Fruit fly (Drosophila melanogaster) whole organism, embryonic: Measurements from ENCODE around the gene Vps29.

ENCODE experiments used
- Asciz ChIP-seq: fragments of 200-800 bp; sonication (Bioruptor generic); optimal IDR thresholded peaks from 2 replicates; lab custom pipeline; 2017; ENCODE audit warnings: missing biosample characterization, mild to moderate bottlenecking, missing genetic modification characterization, missing genetic modification reagents
- BEAF-32 ChIP-seq: fragments of 200-800 bp; sonication (Bioruptor generic); optimal IDR thresholded peaks from 3 replicates; lab custom pipeline; 2017; ENCODE audit warnings: missing biosample characterization, missing genetic modification characterization, mild to moderate bottlenecking, moderate library complexity, missing genetic modification reagents
- CG11695 ChIP-seq: fragments of 200-800 bp; sonication (Bioruptor generic); IDR thresholded peaks from 3 replicates; pipeline ENCODE4 v1.3.6; 2022; ENCODE audit warnings: missing biosample characterization, missing genetic modification characterization
- CG12391 ChIP-seq: fragments of 200-800 bp; sonication (Bioruptor generic); optimal IDR thresholded peaks from 3 replicates; lab custom pipeline; 2018; ENCODE audit warnings: missing biosample characterization, mild to moderate bottlenecking, missing genetic modification characterization, moderate library complexity
- CG14014 ChIP-seq: fragments of 200-800 bp; sonication (Bioruptor generic); IDR thresholded peaks from 2 replicates; pipeline ENCODE4 v1.3.6; 2022; ENCODE audit warnings: missing biosample characterization, missing genetic modification characterization
- CG14441 ChIP-seq: fragments of 200-800 bp; sonication (Bioruptor generic); IDR thresholded peaks from 2 replicates; pipeline ENCODE4 v1.3.6; 2022; ENCODE audit warnings: missing biosample characterization, missing genetic modification characterization
- CG15269 ChIP-seq: fragments of 200-800 bp; sonication (Bioruptor generic); optimal IDR thresholded peaks from 2 replicates; lab custom pipeline; 2018; ENCODE audit warnings: missing biosample characterization, mild to moderate bottlenecking, missing genetic modification characterization, moderate library complexity
- CG15696 ChIP-seq: fragments of 200-800 bp; sonication (Bioruptor generic); optimal IDR thresholded peaks from 2 replicates; lab custom pipeline; 2019; ENCODE audit warnings: missing biosample characterization, mild to moderate bottlenecking, missing genetic modification characterization, moderate library complexity
- CG16779 ChIP-seq: fragments of 200-800 bp; sonication (Bioruptor generic); IDR thresholded peaks from 2 replicates; pipeline ENCODE4 v1.3.6; 2022; ENCODE audit warnings: missing biosample characterization, missing genetic modification characterization
- CG16863 ChIP-seq: fragments of 200-800 bp; sonication (Bioruptor generic); optimal IDR thresholded peaks from 3 replicates; lab custom pipeline; 2016; ENCODE audit warnings: missing biosample characterization, missing genetic modification characterization
- CG17328 ChIP-seq: fragments of 200-800 bp; sonication (Bioruptor generic); IDR thresholded peaks from 2 replicates; pipeline ENCODE4 v1.3.6; 2022; ENCODE audit warnings: missing biosample characterization, missing genetic modification characterization
- CG17829 ChIP-seq: fragments of 200-800 bp; optimal IDR thresholded peaks from 2 replicates; lab custom pipeline; 2019; ENCODE audit warnings: missing biosample characterization, mild to moderate bottlenecking, missing genetic modification characterization, moderate library complexity
- CG2129 ChIP-seq: fragments of 200-800 bp; sonication (Bioruptor generic); IDR thresholded peaks from 2 replicates; pipeline ENCODE4 v1.3.6; 2022; ENCODE audit warnings: missing biosample characterization, missing genetic modification characterization; ENCODE audit not compliant: partially characterized antibody
- CG2678 ChIP-seq: fragments of 200-800 bp; sonication (Bioruptor generic); optimal IDR thresholded peaks from 3 replicates; lab custom pipeline; 2019; ENCODE audit warnings: missing biosample characterization, mild to moderate bottlenecking, missing genetic modification characterization, moderate library complexity
- CG2712 ChIP-seq: fragments of 200-800 bp; optimal IDR thresholded peaks from 3 replicates; lab custom pipeline; 2019; ENCODE audit warnings: missing biosample characterization, mild to moderate bottlenecking, missing genetic modification characterization, moderate library complexity
- CG2875 ChIP-seq: fragments of 200-800 bp; sonication (Bioruptor generic); optimal IDR thresholded peaks from 2 replicates; lab custom pipeline; 2017; ENCODE audit warnings: missing biosample characterization, mild to moderate bottlenecking, missing genetic modification characterization, missing genetic modification reagents
- CG31224 ChIP-seq: fragments of 200-800 bp; sonication (Bioruptor generic); IDR thresholded peaks from 2 replicates; pipeline ENCODE4 v1.3.6; 2022; ENCODE audit warnings: missing biosample characterization, missing genetic modification characterization
- CG32532 ChIP-seq: fragments of 200-800 bp; sonication (Bioruptor generic); IDR thresholded peaks from 2 replicates; pipeline ENCODE4 v1.3.6; 2022; ENCODE audit warnings: missing biosample characterization, missing genetic modification characterization
- CG34376 ChIP-seq: fragments of 200-800 bp; sonication (Bioruptor generic); optimal IDR thresholded peaks from 2 replicates; lab custom pipeline; 2018; ENCODE audit warnings: missing biosample characterization, mild to moderate bottlenecking, missing genetic modification characterization
- CG4360 ChIP-seq: fragments of 200-800 bp; sonication (Bioruptor generic); IDR thresholded peaks from 2 replicates; pipeline ENCODE4 v1.3.6; 2022; ENCODE audit warnings: missing biosample characterization, missing genetic modification characterization
- CG7928 ChIP-seq: fragments of 200-800 bp; sonication (Bioruptor generic); optimal IDR thresholded peaks from 2 replicates; lab custom pipeline; 2017; ENCODE audit warnings: missing biosample characterization, mild to moderate bottlenecking, missing genetic modification characterization
- CG7963 ChIP-seq: fragments of 200-800 bp; sonication (Bioruptor generic); IDR thresholded peaks from 3 replicates; pipeline ENCODE4 v1.3.6; 2022; ENCODE audit warnings: missing biosample characterization, missing genetic modification characterization; ENCODE audit not compliant: partially characterized antibody
- Camta ChIP-seq: fragments of 200-800 bp; sonication (Bioruptor generic); optimal IDR thresholded peaks from 2 replicates; lab custom pipeline; 2016; ENCODE audit warnings: missing biosample characterization, missing genetic modification characterization
- Dip3 ChIP-seq: fragments of 200-800 bp; sonication (Bioruptor generic); optimal IDR thresholded peaks from 3 replicates; lab custom pipeline; 2016; ENCODE audit warnings: missing biosample characterization, missing genetic modification characterization
- Dref ChIP-seq: fragments of 200-800 bp; sonication (Bioruptor generic); IDR thresholded peaks from 2 replicates; pipeline ENCODE4 v1.3.6; 2022; ENCODE audit warnings: missing biosample characterization, missing genetic modification characterization
- Gug ChIP-seq: fragments of 200-800 bp; sonication (Bioruptor generic); IDR thresholded peaks from 4 replicates; pipeline ENCODE4 v1.3.6; 2022; ENCODE audit warnings: missing biosample characterization, missing genetic modification characterization
- Hey ChIP-seq: fragments of 200-800 bp; sonication (Bioruptor generic); optimal IDR thresholded peaks from 3 replicates; lab custom pipeline; 2018; ENCODE audit warnings: missing biosample characterization, mild to moderate bottlenecking, missing genetic modification characterization
- Mrtf ChIP-seq: fragments of 200-800 bp; sonication (Bioruptor generic); IDR thresholded peaks from 3 replicates; pipeline ENCODE4 v1.3.6; 2022; ENCODE audit warnings: missing biosample characterization, missing genetic modification characterization
- NC2β ChIP-seq: fragments of 200-800 bp; sonication (Bioruptor generic); optimal IDR thresholded peaks from 2 replicates; lab custom pipeline; 2016; ENCODE audit warnings: missing biosample characterization, missing genetic modification characterization
- NK7.1 ChIP-seq: fragments of 200-800 bp; sonication (Bioruptor generic); optimal IDR thresholded peaks from 3 replicates; lab custom pipeline; 2016; ENCODE audit warnings: missing biosample characterization, missing genetic modification characterization
- Rfx ChIP-seq: fragments of 200-800 bp; sonication (Bioruptor generic); IDR thresholded peaks from 2 replicates; pipeline ENCODE4 v1.3.6; 2022; ENCODE audit warnings: missing biosample characterization, missing genetic modification characterization
- Scr ChIP-seq: fragments of 200-800 bp; sonication (Bioruptor generic); IDR thresholded peaks from 2 replicates; pipeline ENCODE4 v1.3.6; 2022; ENCODE audit warnings: missing biosample characterization, missing genetic modification characterization; ENCODE audit not compliant: partially characterized antibody
- ara ChIP-seq: fragments of 200-800 bp; sonication (Bioruptor generic); IDR thresholded peaks from 2 replicates; pipeline ENCODE4 v1.3.6; 2022; ENCODE audit warnings: missing biosample characterization, missing genetic modification characterization
- bsh ChIP-seq, 2 experiments: fragments of 200-800 bp; sonication (Bioruptor generic); optimal IDR thresholded peaks; 2 replicates each; lab custom pipeline; 2017 to 2018; ENCODE audit warnings: mild to moderate bottlenecking in 2 of 2, missing biosample characterization in 2 of 2, missing genetic modification characterization in 2 of 2, moderate library complexity in 1 of 2
- cas ChIP-seq: fragments of 200-800 bp; sonication (Bioruptor generic); IDR thresholded peaks from 2 replicates; pipeline ENCODE4 v1.3.6; 2022; ENCODE audit warnings: missing biosample characterization, missing genetic modification characterization
- chm ChIP-seq: fragments of 200-800 bp; sonication (Bioruptor generic); IDR thresholded peaks from 2 replicates; pipeline ENCODE4 v1.3.6; 2022; ENCODE audit warnings: missing biosample characterization, missing genetic modification characterization
- chn ChIP-seq: fragments of 200-800 bp; sonication (Bioruptor generic); optimal IDR thresholded peaks from 2 replicates; lab custom pipeline; 2016; ENCODE audit warnings: missing biosample characterization, missing genetic modification characterization
- gro ChIP-seq: fragments of 200-800 bp; sonication (Bioruptor generic); optimal IDR thresholded peaks from 2 replicates; lab custom pipeline; 2016; ENCODE audit warnings: missing biosample characterization, missing genetic modification characterization
- gsb ChIP-seq: fragments of 200-800 bp; sonication (Bioruptor generic); IDR thresholded peaks from 2 replicates; pipeline ENCODE4 v1.3.6; 2022; ENCODE audit warnings: missing biosample characterization, missing genetic modification characterization
- kah ChIP-seq: fragments of 200-800 bp; sonication (Bioruptor generic); optimal IDR thresholded peaks from 2 replicates; lab custom pipeline; 2018; ENCODE audit warnings: missing biosample characterization, mild to moderate bottlenecking, missing genetic modification characterization
- lola ChIP-seq, 3 experiments: fragments of >200 bp in 2 of 3; fragments of 200-800 bp in 1 of 3; sonication (Bioruptor generic) in 1 of 3; optimal IDR thresholded peaks; 2 replicates each; lab custom pipeline; 2017 to 2019; ENCODE audit warnings: missing biosample characterization in 3 of 3, missing genetic modification characterization in 3 of 3, mild to moderate bottlenecking in 1 of 3, moderate library complexity in 1 of 3
- pnt ChIP-seq: fragments of 200-800 bp; sonication (Bioruptor generic); optimal IDR thresholded peaks from 3 replicates; lab custom pipeline; 2016; ENCODE audit warnings: missing biosample characterization, missing genetic modification characterization
- psq ChIP-seq: fragments of 200-800 bp; sonication (Bioruptor generic); optimal IDR thresholded peaks from 2 replicates; lab custom pipeline; 2017; ENCODE audit warnings: missing biosample characterization, missing genetic modification characterization
- ro ChIP-seq: fragments of 200-800 bp; sonication (Bioruptor generic); IDR thresholded peaks from 2 replicates; pipeline ENCODE4 v1.3.6; 2022; ENCODE audit warnings: missing biosample characterization, missing genetic modification characterization
- sim ChIP-seq: fragments of 200-800 bp; sonication (Bioruptor generic); IDR thresholded peaks from 2 replicates; pipeline ENCODE4 v1.3.6; 2022; ENCODE audit warnings: missing biosample characterization, missing genetic modification characterization
- sima ChIP-seq: fragments of 200-800 bp; sonication (Bioruptor generic); optimal IDR thresholded peaks from 2 replicates; lab custom pipeline; 2016; ENCODE audit warnings: missing biosample characterization, missing genetic modification characterization
- tup ChIP-seq: fragments of 200-800 bp; sonication (Bioruptor generic); optimal IDR thresholded peaks from 2 replicates; lab custom pipeline; 2016; ENCODE audit warnings: missing biosample characterization, mild to moderate bottlenecking, missing genetic modification characterization, moderate library complexity
- vvl ChIP-seq: fragments of 200-800 bp; sonication (Bioruptor generic); IDR thresholded peaks from 2 replicates; pipeline ENCODE4 v1.3.6; 2022; ENCODE audit warnings: missing biosample characterization, missing genetic modification characterization

Gene Vps29

dm6 chr2L:1118880-1119809, 31.4 kb upstream of the Vps29 start (continued):
- peak; percentile 73 for TF ChIP-seq CG16779 (GFP tag; lab: Robert Waterston, UW)
- peak; percentile 7 for TF ChIP-seq psq (GFP tag; lab: Kevin White, UChicago)
- peak; percentile 62 for TF ChIP-seq CG17328 (GFP tag; lab: Robert Waterston, UW)
- TF ChIP-seq CG14014: peak; percentile 87
- peak; percentile 76 for TF ChIP-seq CG15269 (tag; lab: Kevin White, UChicago)
- TF ChIP-seq CG34376 (GFP tag; lab: Kevin White, UChicago): peak; percentile 55
- TF ChIP-seq CG11695 (GFP tag; lab: Robert Waterston, UW): peak; percentile 77; the same call in 2 of the 3 replicates
- TF ChIP-seq gsb (GFP tag; lab: Robert Waterston, UW): peak; percentile 55; the same call in 1 of the 2 replicates
- peak; percentile 29 for TF ChIP-seq Hey (tag; lab: Kevin White, UChicago)
- peak; percentile 8 for TF ChIP-seq CG2875 (GFP tag; lab: Kevin White, UChicago)
- peak; percentile 19 for TF ChIP-seq pnt (GFP tag; lab: Kevin White, UChicago)
- TF ChIP-seq BEAF-32 (GFP tag; lab: Kevin White, UChicago): no peak
- peak; percentile 3 for TF ChIP-seq kah (GFP tag; lab: Kevin White, UChicago)
- TF ChIP-seq Dref (GFP tag; lab: Robert Waterston, UW): 0 out of 2 replicates have a peak, but pooled peaks have one; percentile 23
- no peak for TF ChIP-seq CG15696
- no peak for TF ChIP-seq sima (GFP tag; lab: Kevin White, UChicago)
- peak; percentile 80 for TF ChIP-seq CG2678 (tag; lab: Kevin White, UChicago)
- peak; percentile 83 for TF ChIP-seq gro
- TF ChIP-seq CG7963 (GFP tag; lab: Robert Waterston, UW): no peak
- TF ChIP-seq bsh (GFP tag; optimal IDR thresholded peaks at IDR 0.05; lab: Kevin White, UChicago): peak in 1 of 2 experiments; percentile 60
- peak; percentile 77 for TF ChIP-seq Dip3 (GFP tag; lab: Kevin White, UChicago)
- TF ChIP-seq ara: peak; percentile 36; the same call in 1 of the 2 replicates
- TF ChIP-seq chn: peak; percentile 53
- peak; percentile 58 for TF ChIP-seq CG16863 (GFP tag; lab: Kevin White, UChicago)
- TF ChIP-seq CG32532 (GFP tag; lab: Robert Waterston, UW): peak; percentile 83
- peak; percentile 35; the same call in 1 of the 2 replicates for TF ChIP-seq ro
- peak; percentile 40 for TF ChIP-seq tup (GFP tag; lab: Kevin White, UChicago)
- TF ChIP-seq CG2712 (tag; lab: Kevin White, UChicago): peak; percentile 65
- peak; percentile 54; the same call in 2 of the 3 replicates for TF ChIP-seq Mrtf (GFP tag; lab: Robert Waterston, UW)
- no peak for TF ChIP-seq CG7928
- TF ChIP-seq NK7.1 (GFP tag; lab: Kevin White, UChicago): no peak
- TF ChIP-seq CG17829 (tag; lab: Kevin White, UChicago): peak; percentile 21
- TF ChIP-seq CG2129 (GFP tag; lab: Robert Waterston, UW): no peak
- peak; percentile 59; the same call in 1 of the 2 replicates for TF ChIP-seq chm (GFP tag; lab: Robert Waterston, UW)
- TF ChIP-seq CG12391 (tag; lab: Kevin White, UChicago): peak; percentile 74
- no peak for TF ChIP-seq Scr (GFP tag; lab: Robert Waterston, UW)
- TF ChIP-seq Gug (GFP tag; lab: Robert Waterston, UW): peak; percentile 63; the same call in 2 of the 4 replicates
- 0 out of 2 replicates have a peak, but pooled peaks have one; percentile 18 for TF ChIP-seq cas
- peak; percentile 83 for TF ChIP-seq vvl (GFP tag; lab: Robert Waterston, UW)
- peak; percentile 84 for TF ChIP-seq CG14441 (GFP tag; lab: Robert Waterston, UW)
- TF ChIP-seq sim (GFP tag; lab: Robert Waterston, UW): no peak
- TF ChIP-seq CG31224 (GFP tag; lab: Robert Waterston, UW): peak; percentile 74
- TF ChIP-seq NC2β: no peak
- peak; percentile 57 for TF ChIP-seq Asciz (GFP tag; lab: Kevin White, UChicago)
- peak; percentile 42 for TF ChIP-seq Camta (GFP tag; lab: Kevin White, UChicago)
- peak in 1 of 3 experiments; percentile 48 for TF ChIP-seq lola (GFP tag; optimal IDR thresholded peaks at IDR 0.05; lab: Kevin White, UChicago)
- TF ChIP-seq CG4360 (GFP tag; lab: Robert Waterston, UW): no peak
- peak; percentile 84 for TF ChIP-seq Rfx (GFP tag; lab: Robert Waterston, UW)
